Worm (Caenorhabditis elegans) whole organism, young adult: ENCODE measurements around the gene srz-44.
A peak's percentile ranks its signal among the peaks of the same experiment; 100 is the strongest.
"Not testable (repeated sequence)": the region's sequence is repeated elsewhere in the genome, so short reads cannot be mapped to it uniquely, and the experiment has no call there.

ENCODE experiments used
- B0261.1 ChIP-seq: sonication (generic microtip); optimal IDR thresholded peaks from 2 replicates; lab custom pipeline; 2016; ENCODE audit warnings: mild to moderate bottlenecking, missing genetic modification characterization, moderate library complexity, missing compliant biosample characterization
- C06A6.2 ChIP-seq: fragments of 200-800 bp; sonication (Bioruptor generic); conservative IDR thresholded peaks from 2 replicates; pipeline ENCODE4 v1.3.6; 2022; ENCODE audit warnings: missing genetic modification characterization, missing compliant biosample characterization
- D2030.7 ChIP-seq: fragments of 200-800 bp; sonication (Bioruptor generic); IDR thresholded peaks from 2 replicates; pipeline ENCODE4 v1.3.6; 2022; ENCODE audit warnings: missing genetic modification reagents, missing genetic modification characterization, missing compliant biosample characterization
- F22D6.2 ChIP-seq: sonication (generic microtip); optimal IDR thresholded peaks from 2 replicates; lab custom pipeline; 2016; ENCODE audit warnings: mild to moderate bottlenecking, missing genetic modification characterization, missing compliant biosample characterization
- F39B2.1 ChIP-seq: fragments of 200-800 bp; sonication (Bioruptor generic); IDR thresholded peaks from 2 replicates; pipeline ENCODE4 v1.3.6; 2022; ENCODE audit warnings: missing genetic modification reagents, missing genetic modification characterization, missing compliant biosample characterization
- F49E8.2 ChIP-seq: sonication (generic microtip); optimal IDR thresholded peaks from 3 replicates; lab custom pipeline; 2017; ENCODE audit warnings: missing genetic modification characterization, mild to moderate bottlenecking, missing compliant biosample characterization, antibody characterized with exemption, moderate library complexity; ENCODE audit not compliant: insufficient read depth
- K12H6.12 ChIP-seq: fragments of 200-800 bp; sonication (Bioruptor generic); optimal IDR thresholded peaks from 2 replicates; lab custom pipeline; 2018; ENCODE audit warnings: mild to moderate bottlenecking, missing genetic modification characterization, missing compliant biosample characterization
- T07F8.4 ChIP-seq: sonication (generic microtip); optimal IDR thresholded peaks from 2 replicates; lab custom pipeline; 2016; ENCODE audit warnings: mild to moderate bottlenecking, missing genetic modification characterization, moderate library complexity, missing compliant biosample characterization
- Y53G8AR.9 ChIP-seq: fragments of 200-800 bp; sonication (Bioruptor generic); conservative IDR thresholded peaks from 2 replicates; pipeline ENCODE4 v1.3.6; 2022; ENCODE audit warnings: missing genetic modification reagents, missing genetic modification characterization, missing compliant biosample characterization
- Y56A3A.18 ChIP-seq: fragments of 200-800 bp; sonication (Bioruptor generic); IDR thresholded peaks from 2 replicates; pipeline ENCODE4 v1.3.6; 2022; ENCODE audit warnings: missing genetic modification reagents, missing genetic modification characterization, missing compliant biosample characterization
- Y79H2A.3 ChIP-seq: fragments of 200-800 bp; sonication (Bioruptor generic); conservative IDR thresholded peaks from 2 replicates; pipeline ENCODE4 v1.3.6; 2022; ENCODE audit warnings: missing genetic modification reagents, missing genetic modification characterization, missing compliant biosample characterization
- Y95B8A.8 ChIP-seq: fragments of 200-800 bp; sonication (Bioruptor generic); IDR thresholded peaks from 2 replicates; pipeline ENCODE4 v1.3.6; 2022; ENCODE audit warnings: missing genetic modification reagents, missing genetic modification characterization, missing compliant biosample characterization
- akir-1 ChIP-seq: fragments of 200-800 bp; sonication (Bioruptor generic); optimal IDR thresholded peaks from 2 replicates; lab custom pipeline; 2018; ENCODE audit warnings: mild to moderate bottlenecking, missing genetic modification characterization, moderate library complexity, missing compliant biosample characterization
- athp-1 ChIP-seq: sonication (generic microtip); optimal IDR thresholded peaks from 2 replicates; lab custom pipeline; 2017; ENCODE audit warnings: mild to moderate bottlenecking, missing genetic modification characterization, missing compliant biosample characterization
- attf-3 ChIP-seq: fragments of 200-800 bp; sonication (Bioruptor generic); conservative IDR thresholded peaks from 2 replicates; pipeline ENCODE4 v1.3.6; 2022; ENCODE audit warnings: missing genetic modification reagents, missing genetic modification characterization, missing compliant biosample characterization
- attf-6 ChIP-seq: fragments of 200-800 bp; sonication (Bioruptor generic); IDR thresholded peaks from 2 replicates; pipeline ENCODE4 v1.3.6; 2022; ENCODE audit warnings: missing genetic modification reagents, missing genetic modification characterization, missing compliant biosample characterization
- bed-2 ChIP-seq: fragments of 200-800 bp; sonication (Bioruptor generic); IDR thresholded peaks from 2 replicates; pipeline ENCODE4 v1.3.6; 2022; ENCODE audit warnings: missing genetic modification reagents, missing genetic modification characterization, missing compliant biosample characterization
- cebp-1 ChIP-seq, 2 experiments: fragments of 200-800 bp in 1 of 2; sonication (Bioruptor generic) in 1 of 2; sonication (generic microtip) in 1 of 2; IDR thresholded peaks in 1 of 2; optimal IDR thresholded peaks in 1 of 2; 2 replicates each; pipeline versions ENCODE4 v1.3.6 to Lab custom; 2017 to 2022; ENCODE audit warnings: missing compliant biosample characterization in 2 of 2, missing genetic modification characterization in 2 of 2, mild to moderate bottlenecking in 1 of 2, missing genetic modification reagents in 1 of 2, moderate library complexity in 1 of 2
- ceh-91 ChIP-seq: fragments of 200-800 bp; sonication (Bioruptor generic); IDR thresholded peaks from 2 replicates; pipeline ENCODE4 v1.3.6; 2022; ENCODE audit warnings: missing genetic modification reagents, missing genetic modification characterization, missing compliant biosample characterization
- egrh-3 ChIP-seq: fragments of 200-800 bp; sonication (Bioruptor generic); IDR thresholded peaks from 2 replicates; pipeline ENCODE4 v1.3.6; 2022; ENCODE audit warnings: missing genetic modification reagents, missing genetic modification characterization, missing compliant biosample characterization
- ekl-4 ChIP-seq: fragments of 200-800 bp; sonication (Bioruptor generic); IDR thresholded peaks from 2 replicates; pipeline ENCODE4 v1.3.6; 2022; ENCODE audit warnings: missing genetic modification reagents, missing genetic modification characterization, missing compliant biosample characterization
- ets-4 ChIP-seq: fragments of 200-800 bp; sonication (Bioruptor generic); optimal IDR thresholded peaks from 2 replicates; lab custom pipeline; 2018; ENCODE audit warnings: mild to moderate bottlenecking, missing genetic modification characterization, missing compliant biosample characterization
- gei-17 ChIP-seq: fragments of 200-800 bp; sonication (Bioruptor generic); optimal IDR thresholded peaks from 2 replicates; lab custom pipeline; 2018; ENCODE audit warnings: mild to moderate bottlenecking, missing genetic modification characterization, missing compliant biosample characterization
- him-1 ChIP-seq: sonication (generic microtip); optimal IDR thresholded peaks from 2 replicates; lab custom pipeline; 2016; ENCODE audit warnings: missing genotype, missing genetic modification reagents, missing genetic modification characterization, missing compliant biosample characterization
- hmg-20 ChIP-seq: fragments of 200-800 bp; sonication (Bioruptor generic); IDR thresholded peaks from 2 replicates; pipeline ENCODE4 v1.3.6; 2022; ENCODE audit warnings: missing genetic modification reagents, missing genetic modification characterization, missing compliant biosample characterization
- let-607 ChIP-seq, 2 experiments: fragments of 200-800 bp in 1 of 2; sonication (Bioruptor generic) in 1 of 2; sonication (generic microtip) in 1 of 2; optimal IDR thresholded peaks; 2 replicates each; lab custom pipeline; 2016 to 2018; ENCODE audit warnings: mild to moderate bottlenecking in 2 of 2, missing compliant biosample characterization in 2 of 2, missing genetic modification characterization in 2 of 2, moderate library complexity in 2 of 2, missing genotype in 1 of 2
- lin-26 ChIP-seq: fragments of 200-800 bp; sonication (Bioruptor generic); IDR thresholded peaks from 2 replicates; pipeline ENCODE4 v1.3.6; 2022; ENCODE audit warnings: missing genetic modification reagents, missing genetic modification characterization, missing compliant biosample characterization
- lin-35 ChIP-seq, 3 experiments: fragments of 150-350 bp in 2 of 3; sonication (generic microtip) in 1 of 3; optimal IDR thresholded peaks; 2 replicates each; lab custom pipeline; 2014 to 2018; ENCODE audit warnings: missing biosample characterization in 3 of 3, missing genetic modification characterization in 3 of 3, missing genetic modification reagents in 3 of 3
- lin-40 ChIP-seq: sonication (generic microtip); optimal IDR thresholded peaks from 2 replicates; lab custom pipeline; 2016; ENCODE audit warnings: missing genetic modification characterization, mild to moderate bottlenecking, missing compliant biosample characterization, missing genotype, missing genetic modification reagents
- lin-54 ChIP-seq: fragments of 200-800 bp; sonication (Bioruptor generic); optimal IDR thresholded peaks from 2 replicates; lab custom pipeline; 2018; ENCODE audit warnings: mild to moderate bottlenecking, missing genetic modification characterization, missing compliant biosample characterization
- lsl-1 ChIP-seq: fragments of 200-800 bp; sonication (Bioruptor generic); optimal IDR thresholded peaks from 2 replicates; lab custom pipeline; 2018; ENCODE audit warnings: mild to moderate bottlenecking, missing genetic modification characterization, moderate library complexity, missing compliant biosample characterization
- madf-10 ChIP-seq: sonication (generic microtip); optimal IDR thresholded peaks from 2 replicates; lab custom pipeline; 2016; ENCODE audit warnings: mild to moderate bottlenecking, missing genetic modification characterization, missing compliant biosample characterization
- madf-6 ChIP-seq: fragments of 200-800 bp; sonication (Bioruptor generic); IDR thresholded peaks from 2 replicates; pipeline ENCODE4 v1.3.6; 2022; ENCODE audit warnings: missing genetic modification reagents, missing genetic modification characterization, missing compliant biosample characterization
- nhr-179 ChIP-seq: sonication (generic microtip); optimal IDR thresholded peaks from 2 replicates; lab custom pipeline; 2016; ENCODE audit warnings: mild to moderate bottlenecking, missing genetic modification characterization, missing compliant biosample characterization
- nhr-90 ChIP-seq: sonication (generic microtip); optimal IDR thresholded peaks from 2 replicates; lab custom pipeline; 2016; ENCODE audit warnings: missing genotype, mild to moderate bottlenecking, missing genetic modification characterization, missing compliant biosample characterization
- pbrm-1 ChIP-seq: fragments of 200-800 bp; sonication (Bioruptor generic); IDR thresholded peaks from 2 replicates; pipeline ENCODE4 v1.3.6; 2022; ENCODE audit warnings: missing genetic modification reagents, missing genetic modification characterization, missing compliant biosample characterization
- repo-1 ChIP-seq: sonication (generic microtip); optimal IDR thresholded peaks from 2 replicates; lab custom pipeline; 2017; ENCODE audit warnings: mild to moderate bottlenecking, missing genetic modification characterization, missing compliant biosample characterization
- somi-1 ChIP-seq: fragments of 200-800 bp; sonication (Bioruptor generic); optimal IDR thresholded peaks from 2 replicates; lab custom pipeline; 2018; ENCODE audit warnings: mild to moderate bottlenecking, missing genetic modification characterization, missing compliant biosample characterization
- tlf-1 ChIP-seq: fragments of 200-800 bp; sonication (Bioruptor generic); optimal IDR thresholded peaks from 2 replicates; lab custom pipeline; 2018; ENCODE audit warnings: mild to moderate bottlenecking, missing genetic modification characterization, missing compliant biosample characterization
- unc-130 ChIP-seq: sonication (generic microtip); optimal IDR thresholded peaks from 2 replicates; lab custom pipeline; 2016; ENCODE audit warnings: missing genetic modification reagents, missing genetic modification characterization, missing compliant biosample characterization
- ztf-25 ChIP-seq: fragments of 200-800 bp; sonication (Bioruptor generic); IDR thresholded peaks from 2 replicates; pipeline ENCODE4 v1.3.6; 2022; ENCODE audit warnings: missing genetic modification reagents, missing genetic modification characterization, missing compliant biosample characterization
- ztf-3 ChIP-seq: fragments of 200-800 bp; sonication (Bioruptor generic); optimal IDR thresholded peaks from 2 replicates; lab custom pipeline; 2018; ENCODE audit warnings: mild to moderate bottlenecking, missing genetic modification characterization, missing compliant biosample characterization
- ztf-6 ChIP-seq: fragments of 200-800 bp; sonication (Bioruptor generic); IDR thresholded peaks from 2 replicates; pipeline ENCODE4 v1.3.6; 2022; ENCODE audit warnings: missing genetic modification reagents, missing genetic modification characterization, missing compliant biosample characterization

srz-44 gene

DNA sequence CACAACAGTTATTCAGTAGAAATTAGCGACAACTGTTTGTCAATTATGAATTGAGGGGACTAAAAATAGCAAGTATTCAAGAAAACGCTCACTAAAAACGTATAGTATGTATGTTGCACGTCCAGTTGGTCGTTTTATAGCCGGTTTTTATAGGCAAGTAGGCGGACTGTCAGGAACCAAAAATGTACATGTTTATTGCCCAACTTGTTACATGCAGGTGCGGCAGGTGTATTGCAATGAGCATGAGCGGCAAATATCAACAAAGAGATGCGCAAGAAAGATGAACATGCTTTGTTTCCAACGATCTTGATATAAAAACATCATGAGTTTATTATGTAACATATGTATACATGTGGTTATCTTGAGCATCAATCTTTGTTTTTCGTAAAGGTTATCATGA, 39.0 kb downstream of the srz-44 start, which contains the start of gene B0391.14:
B0391.14 (minus strand) TSS at position 101 of the 400 bp plus-strand sequence.
- not testable (repeated sequence) for TF ChIP-seq F49E8.2 (tag; lab: Kevin White, UChicago); Y56A3A.18 (GFP tag; lab: Robert Waterston, UW); D2030.7

DNA sequence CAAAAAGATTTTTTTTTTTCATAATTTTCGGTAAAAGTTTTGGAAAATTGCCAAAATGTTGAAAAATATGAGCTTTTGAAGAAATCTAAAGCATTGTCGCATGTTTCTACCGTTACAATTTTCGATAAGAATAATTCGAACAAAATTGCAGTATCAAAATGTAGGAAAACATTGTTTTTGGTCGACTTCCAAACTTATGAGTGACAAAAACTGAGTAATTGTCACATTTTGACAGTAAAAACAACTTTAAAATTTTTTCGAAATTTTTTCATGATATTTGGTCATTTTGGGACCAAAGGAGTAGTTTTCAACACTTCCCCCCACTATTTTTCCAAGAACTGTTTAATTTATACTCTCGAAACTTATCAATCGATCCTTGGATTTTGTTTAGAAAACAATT, 44.2 kb downstream of the srz-44 start, which contains the start of gene fbxa-139:
fbxa-139 (minus strand) TSS at position 101 of the 400 bp plus-strand sequence.
- TF ChIP-seq K12H6.12 (tag; lab: Kevin White, UChicago) (no peak), nhr-179 (tag; lab: Kevin White, UChicago) (no peak), T07F8.4 (tag; lab: Kevin White, UChicago) (no peak), lin-26 (GFP tag; lab: Robert Waterston, UW) (no peak), ztf-6 (GFP tag; lab: Robert Waterston, UW) (no peak), Y53G8AR.9 (GFP tag; lab: Robert Waterston, UW) (no peak), F39B2.1 (GFP tag; lab: Robert Waterston, UW) (no peak)

DNA sequence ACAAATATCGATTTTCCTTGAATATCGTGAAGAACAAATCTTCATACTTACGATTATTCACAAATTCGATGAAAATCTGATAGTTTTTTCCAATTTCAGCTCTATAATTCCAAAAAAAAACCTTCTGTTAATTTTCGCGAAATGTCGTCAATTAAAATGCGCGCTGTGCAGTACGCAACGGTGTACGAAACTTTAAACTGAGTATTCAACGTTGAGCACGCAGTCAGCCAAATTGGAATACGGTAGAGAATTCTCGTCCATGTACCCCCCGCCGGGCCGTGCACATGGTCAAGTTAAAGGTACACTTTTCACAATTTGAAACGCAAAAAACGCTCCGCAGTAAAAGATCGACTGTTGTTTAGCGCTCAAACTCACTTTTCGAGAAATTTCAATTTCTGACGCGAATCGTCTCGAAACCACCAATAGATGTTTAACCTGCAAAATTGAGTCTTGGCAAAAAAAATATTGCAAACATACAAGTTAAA, 48.5 kb downstream of the srz-44 start, which contains the start of gene F28F8.7:
F28F8.7 (minus strand) TSS at position 435 of the 485 bp plus-strand sequence.
- TF ChIP-seq bed-2 (GFP tag; lab: Robert Waterston, UW) (peak; percentile 90; the same call in 1 of the 2 replicates), pbrm-1 (GFP tag; lab: Robert Waterston, UW) (peak; percentile 84), nhr-90 (tag; lab: Kevin White, UChicago) (peak; percentile 34), gei-17 (peak; percentile 25), attf-3 (GFP tag; lab: Robert Waterston, UW) (peak; percentile 88), lin-40 (tag; lab: Kevin White, UChicago) (peak; percentile 69), let-607 (tag; optimal IDR thresholded peaks at IDR 0.05; lab: Kevin White, UChicago) (peak; percentile 51 to 85), attf-6 (GFP tag; lab: Robert Waterston, UW) (peak; percentile 48; the same call in 1 of the 2 replicates), Y95B8A.8 (peak; percentile 79), ztf-3 (GFP tag; lab: Kevin White, UChicago) (peak; percentile 46), athp-1 (tag; lab: Kevin White, UChicago) (peak; percentile 38), ztf-25 (0 out of 2 replicates have a peak, but pooled peaks have one; percentile 37), lin-26 (GFP tag; lab: Robert Waterston, UW) (peak; percentile 72; the same call in 1 of the 2 replicates), ekl-4 (peak; percentile 51; the same call in 1 of the 2 replicates), hmg-20 (GFP tag; lab: Robert Waterston, UW) (peak; percentile 44; the same call in 1 of the 2 replicates), tlf-1 (peak; percentile 81), F22D6.2 (tag; lab: Kevin White, UChicago) (peak; percentile 55), somi-1 (peak; percentile 38), madf-10 (tag; lab: Kevin White, UChicago) (peak; percentile 68), C06A6.2 (GFP tag; lab: Robert Waterston, UW) (peak; percentile 82), akir-1 (peak; percentile 18), ets-4 (peak; percentile 41), lsl-1 (GFP tag; lab: Kevin White, UChicago) (peak; percentile 42), unc-130 (peak; percentile 80), cebp-1 (GFP tag; IDR thresholded peaks at IDR 0.05; lab: Robert Waterston, UW) (peak; percentile 74), cebp-1 (tag; optimal IDR thresholded peaks at IDR 0.05; lab: Kevin White, UChicago) (peak; percentile 78), egrh-3 (GFP tag; lab: Robert Waterston, UW) (0 out of 2 replicates have a peak, but pooled peaks have one; percentile 15), madf-6 (GFP tag; lab: Robert Waterston, UW) (peak; percentile 50), lin-54 (peak; percentile 79), him-1 (tag; lab: Kevin White, UChicago) (peak; percentile 7), ceh-91 (peak; percentile 59; the same call in 1 of the 2 replicates), lin-35 (GFP tag; optimal IDR thresholded peaks at IDR 0.05; lab: Kevin White, UChicago) (peak in 1 of 3 experiments; percentile 94), B0261.1 (tag; lab: Kevin White, UChicago) (peak; percentile 17), repo-1 (tag; lab: Kevin White, UChicago) (peak; percentile 81), Y79H2A.3 (GFP tag; lab: Robert Waterston, UW) (peak; percentile 45)
